Fruit fly (Drosophila melanogaster): ENCODE data around the gene cal1.

DNA sequence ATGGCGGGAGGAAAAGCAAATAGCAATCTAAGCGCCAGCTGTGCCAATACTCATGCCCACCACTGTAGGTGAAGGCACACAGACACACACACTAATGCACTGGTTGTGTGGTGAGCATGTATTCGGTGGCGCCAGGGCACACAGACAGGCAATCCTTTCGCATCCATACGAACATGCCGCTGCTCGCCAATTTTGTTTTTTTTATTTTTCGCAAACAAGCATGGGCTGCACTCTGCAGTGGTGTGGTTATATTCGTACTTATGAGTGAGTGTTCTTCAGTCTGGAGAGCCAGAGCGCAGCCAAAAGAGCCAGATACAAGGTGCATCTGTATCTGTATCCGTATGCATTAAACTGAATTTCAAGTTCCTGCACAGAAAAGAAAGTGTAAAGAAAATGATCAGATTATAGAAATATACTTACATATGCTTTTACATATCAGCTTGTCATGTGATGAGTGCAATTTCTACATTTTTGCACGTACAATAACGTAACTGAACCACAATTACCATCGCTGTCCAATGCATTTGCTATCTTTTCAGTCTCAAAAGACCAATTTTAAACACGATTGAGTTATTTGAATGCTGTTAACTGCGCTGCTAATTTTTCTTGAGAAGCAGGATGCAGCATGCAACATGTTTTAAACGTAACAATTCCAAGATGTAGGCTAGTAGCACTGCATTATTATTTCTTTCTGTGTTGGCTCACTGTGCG is 28.8 kb upstream of the cal1 start:
- TF ChIP-seq Myc (optimal IDR thresholded peaks at IDR 0.05) (no peak), ttk (optimal IDR thresholded peaks at IDR 0.05) (no peak), insv (optimal IDR thresholded peaks at IDR 0.05) (no peak), psq (optimal IDR thresholded peaks at IDR 0.05) (no peak), Sin3A (optimal IDR thresholded peaks at IDR 0.05) (no peak)
